Fruit fly (Drosophila melanogaster): ENCODE results near the gene CG9451.

The CG9451 gene

dm6 chr3L:19497135-19497534 lies 3.5 kb downstream of the CG9451 start (continued):
- TF ChIP-seq CG10366 (GFP tag; IDR thresholded peaks at IDR 0.05) = no peak

- TF ChIP-seq CG9932 (GFP tag; IDR thresholded peaks at IDR 0.05) (peak; percentile 40; the same call in 1 of the 2 replicates), CG12769 (tag; optimal IDR thresholded peaks at IDR 0.05) (peak; percentile 61), wdn (GFP tag; IDR thresholded peaks at IDR 0.05) (0 out of 2 replicates have a peak, but pooled peaks have one; percentile 48), inv (GFP tag; IDR thresholded peaks at IDR 0.05; ENCODE audit: partially characterized antibody) (no peak), Nf-YA (GFP tag; IDR thresholded peaks at IDR 0.05) (no peak), CG32532 (GFP tag; IDR thresholded peaks at IDR 0.05) (peak; percentile 27; the same call in 1 of the 2 replicates), CG6765 (GFP tag; optimal IDR thresholded peaks at IDR 0.05) (peak; percentile 33), Atf-2 (GFP tag; optimal IDR thresholded peaks at IDR 0.05) (no peak), Hmr (GFP tag; optimal IDR thresholded peaks at IDR 0.05) (peak; percentile 8), Rfx (GFP tag; IDR thresholded peaks at IDR 0.05) (peak; percentile 33; the same call in 1 of the 2 replicates), Xrp1 (GFP tag; IDR thresholded peaks at IDR 0.05) (no peak), Dbx (GFP tag; IDR thresholded peaks at IDR 0.05) (0 out of 3 replicates have a peak, but pooled peaks have one; percentile 16), fu2 (GFP tag; optimal IDR thresholded peaks at IDR 0.05) (no peak), Adf1 (GFP tag; IDR thresholded peaks at IDR 0.05) (no peak), tap (tag; optimal IDR thresholded peaks at IDR 0.05) (no peak), CG15479 (GFP tag; optimal IDR thresholded peaks at IDR 0.05) (no peak), dysf (GFP tag; IDR thresholded peaks at IDR 0.05) (peak; percentile 28; the same call in 1 of the 3 replicates), ac (GFP tag; optimal IDR thresholded peaks at IDR 0.05) (no peak), CG32767 (GFP tag; IDR thresholded peaks at IDR 0.05) (no peak), CG10543 (GFP tag; optimal IDR thresholded peaks at IDR 0.05) (peak; percentile 3), CG13894 (tag; optimal IDR thresholded peaks at IDR 0.05) (peak; percentile 54), PHDP (tag; optimal IDR thresholded peaks at IDR 0.05) (no peak), CG32772 (GFP tag; IDR thresholded peaks at IDR 0.05) (0 out of 2 replicates have a peak, but pooled peaks have one; percentile 21), CG2120 (GFP tag; optimal IDR thresholded peaks at IDR 0.05) (peak; percentile 3), ttk (GFP tag; IDR thresholded peaks at IDR 0.05) (0 out of 2 replicates have a peak, but pooled peaks have one; percentile 9), Med (GFP tag) (peak; percentile 69), Deaf1 (tag; optimal IDR thresholded peaks at IDR 0.05) (peak; percentile 52), salm (tag; optimal IDR thresholded peaks at IDR 0.05) (no peak), lmd (GFP tag; IDR thresholded peaks at IDR 0.05) (peak; percentile 4; the same call in 1 of the 2 replicates)
Observed at dm6 chr3L:19496600-19496999, 4.0 kb downstream of the CG9451 start.

dm6 chr3L:19495991-19496588 lies 4.5 kb downstream of the CG9451 start:
- TF ChIP-seq Eip74EF (GFP tag; optimal IDR thresholded peaks at IDR 0.05) = no peak
- TF ChIP-seq CG3281 (GFP tag; optimal IDR thresholded peaks at IDR 0.05) = peak; percentile 14
- no peak for TF ChIP-seq zf30C (GFP tag; optimal IDR thresholded peaks at IDR 0.05)
- TF ChIP-seq ato (GFP tag; IDR thresholded peaks at IDR 0.05; ENCODE audit: partially characterized antibody) = no peak
- TF ChIP-seq odd (GFP tag; optimal IDR thresholded peaks at IDR 0.05) = peak; percentile 22
- TF ChIP-seq CG1233 (GFP tag; optimal IDR thresholded peaks at IDR 0.05) = no peak
- no peak for TF ChIP-seq pho (GFP tag; optimal IDR thresholded peaks at IDR 0.05)
- TF ChIP-seq CG12071 (GFP tag; optimal IDR thresholded peaks at IDR 0.05) = peak; percentile 41
- no peak for TF ChIP-seq ara (GFP tag; IDR thresholded peaks at IDR 0.05)
- no peak for TF ChIP-seq CG7357 (GFP tag; IDR thresholded peaks at IDR 0.05)
- peak; percentile 46 for TF ChIP-seq exex (tag; optimal IDR thresholded peaks at IDR 0.05)
- no peak for TF ChIP-seq slou (GFP tag; optimal IDR thresholded peaks at IDR 0.05)
- no peak for TF ChIP-seq CG8281 (tag; optimal IDR thresholded peaks at IDR 0.05)
- TF ChIP-seq Fer2 (tag; optimal IDR thresholded peaks at IDR 0.05) = no peak
- TF ChIP-seq CG2678 (tag; optimal IDR thresholded peaks at IDR 0.05) = peak; percentile 46
- TF ChIP-seq wek (GFP tag; optimal IDR thresholded peaks at IDR 0.05) = peak; percentile 32
- no peak for TF ChIP-seq Dref (GFP tag; IDR thresholded peaks at IDR 0.05)
- peak; percentile 19 for TF ChIP-seq CG15269 (tag; optimal IDR thresholded peaks at IDR 0.05)
- no peak for TF ChIP-seq Dp (GFP tag; optimal IDR thresholded peaks at IDR 0.05)
